Worm (Caenorhabditis elegans): Measurements from ENCODE around the gene flp-5.

ce11 chrX:8545971-8546442, 18.0 kb downstream of the flp-5 start, which contains the start of gene sdha-1:
- TF ChIP-seq nhr-12 (tag; optimal IDR thresholded peaks at IDR 0.05), result no peak
- no peak for TF ChIP-seq nhr-11 (tag; optimal IDR thresholded peaks at IDR 0.05)
- no peak for TF ChIP-seq ZK546.5 (tag; optimal IDR thresholded peaks at IDR 0.05)
